Fruit fly (Drosophila melanogaster): ENCODE measurements around the gene CG16782.

CG16782 gene

dm6 chrX:3460140-3460642 is at the start of gene CG16782, which contains the start of gene CG10801:
Gene CG16782, minus strand, starts transcription at chrX:3460240.
Gene CG10801, plus strand, starts transcription at chrX:3460592.
- no peak for TF ChIP-seq CG8478 (optimal IDR thresholded peaks at IDR 0.05)
- no peak for TF ChIP-seq CTCF (optimal IDR thresholded peaks at IDR 0.05)

dm6 chrX:3504751-3505150 is 44.7 kb upstream of the CG16782 start, which contains the start of gene Gas8:
Gene Gas8, minus strand, starts transcription at chrX:3504851.
- TF ChIP-seq CTCF (optimal IDR thresholded peaks at IDR 0.05) = no peak
- no peak for TF ChIP-seq CG8478 (optimal IDR thresholded peaks at IDR 0.05)

- no peak for TF ChIP-seq CG8478 (optimal IDR thresholded peaks at IDR 0.05)
- no peak for TF ChIP-seq CTCF (optimal IDR thresholded peaks at IDR 0.05)
Observed at dm6 chrX:3504251-3504650, 44.2 kb upstream of the CG16782 start.

dm6 chrX:3485871-3486270 is 25.8 kb upstream of the CG16782 start:
- TF ChIP-seq CTCF (optimal IDR thresholded peaks at IDR 0.05) = no peak
- TF ChIP-seq CG8478 (optimal IDR thresholded peaks at IDR 0.05) = no peak

- no peak for TF ChIP-seq CTCF (optimal IDR thresholded peaks at IDR 0.05)
Observed at dm6 chrX:3485304-3485703, 25.3 kb upstream of the CG16782 start, which contains the start of the genes CG14270 and CG10803. Gene CG14270, minus strand, starts transcription at chrX:3485378. Gene CG10803, plus strand, starts transcription at chrX:3485650.

- TF ChIP-seq CTCF (optimal IDR thresholded peaks at IDR 0.05) (no peak), CG8478 (optimal IDR thresholded peaks at IDR 0.05) (no peak)
Observed at dm6 chrX:3482119-3483014, 22.3 kb upstream of the CG16782 start, which contains the start of the genes CG10804 and CG10802. Gene CG10804, minus strand, starts transcription at chrX:3482322. Gene CG10802, plus strand, starts transcription at chrX:3482965.

- TF ChIP-seq CG8478 (optimal IDR thresholded peaks at IDR 0.05) (no peak), CTCF (optimal IDR thresholded peaks at IDR 0.05) (peak; percentile 92 to 95)
Observed at dm6 chrX:3481034-3481433, 21.0 kb upstream of the CG16782 start.

- TF ChIP-seq CTCF (optimal IDR thresholded peaks at IDR 0.05) (no peak), CG8478 (optimal IDR thresholded peaks at IDR 0.05) (no peak)
Observed at dm6 chrX:3476009-3476408, 16.0 kb upstream of the CG16782 start.

dm6 chrX:3474476-3475439 is 14.7 kb upstream of the CG16782 start, which contains the start of gene CG12206:
Gene CG12206, minus strand, starts transcription at chrX:3474524.
- TF ChIP-seq CG8478 (optimal IDR thresholded peaks at IDR 0.05) (no peak), CTCF (optimal IDR thresholded peaks at IDR 0.05) (no peak)

dm6 chrX:3473636-3474035 is 13.6 kb upstream of the CG16782 start:
- no peak for TF ChIP-seq CG8478 (optimal IDR thresholded peaks at IDR 0.05)
- TF ChIP-seq CTCF (optimal IDR thresholded peaks at IDR 0.05) = no peak

dm6 chrX:3470467-3471079 is 10.5 kb upstream of the CG16782 start:
- TF ChIP-seq CG8478 (optimal IDR thresholded peaks at IDR 0.05) (no peak), CTCF (optimal IDR thresholded peaks at IDR 0.05) (no peak)

- TF ChIP-seq CTCF (optimal IDR thresholded peaks at IDR 0.05) = peak in 1 of 2 experiments; percentile 17
- no peak for TF ChIP-seq CG8478 (optimal IDR thresholded peaks at IDR 0.05)
Observed at dm6 chrX:3465551-3465950, 5.5 kb upstream of the CG16782 start.

- no peak for TF ChIP-seq CTCF (optimal IDR thresholded peaks at IDR 0.05)
- TF ChIP-seq CG8478 (optimal IDR thresholded peaks at IDR 0.05) = no peak
Observed at dm6 chrX:3463944-3464343, 3.9 kb upstream of the CG16782 start, which contains the start of gene CG16781. Gene CG16781, minus strand, starts transcription at chrX:3464044.

dm6 chrX:3458491-3458890 is 1.5 kb downstream of the CG16782 start:
- no peak for TF ChIP-seq CTCF (optimal IDR thresholded peaks at IDR 0.05)
- no peak for TF ChIP-seq CG8478 (optimal IDR thresholded peaks at IDR 0.05)
